Worm (Caenorhabditis elegans) whole organism, L2 larva: ENCODE data around the gene nish-1.

Experiments
- C34F6.9 ChIP-seq: fragments of 150-350 bp; optimal IDR thresholded peaks from 2 replicates; lab custom pipeline; 2014; ENCODE audit warnings: missing biosample characterization, missing genetic modification characterization
- F13H6.1 ChIP-seq: sonication (generic microtip); optimal IDR thresholded peaks from 2 replicates; lab custom pipeline; 2016; ENCODE audit warnings: missing genetic modification characterization, missing compliant biosample characterization
- R02D3.7 ChIP-seq: fragments of 150-350 bp; optimal IDR thresholded peaks from 2 replicates; lab custom pipeline; 2014; ENCODE audit warnings: missing biosample characterization, missing genetic modification characterization
- ZK546.5 ChIP-seq: sonication (generic microtip); optimal IDR thresholded peaks from 2 replicates; lab custom pipeline; 2017; ENCODE audit warnings: missing biosample characterization, missing genetic modification characterization
- alr-1 ChIP-seq: fragments of 150-350 bp; optimal IDR thresholded peaks from 2 replicates; lab custom pipeline; 2014; ENCODE audit warnings: missing biosample characterization, missing genetic modification characterization
- ama-1 ChIP-seq: fragments of 150-350 bp; optimal IDR thresholded peaks from 2 replicates; lab custom pipeline; 2018; ENCODE audit warnings: inconsistent platforms
- ceh-16 ChIP-seq: fragments of 150-350 bp; optimal IDR thresholded peaks from 2 replicates; lab custom pipeline; 2014; ENCODE audit warnings: missing biosample characterization, missing genetic modification characterization
- ceh-82 ChIP-seq: fragments of 150-350 bp; optimal IDR thresholded peaks from 2 replicates; lab custom pipeline; 2014; ENCODE audit warnings: missing biosample characterization, missing genetic modification characterization
- crh-2 ChIP-seq: sonication (generic microtip); optimal IDR thresholded peaks from 2 replicates; lab custom pipeline; 2017; ENCODE audit warnings: missing biosample characterization, missing genetic modification characterization
- dmd-4 ChIP-seq: sonication (generic microtip); optimal IDR thresholded peaks from 2 replicates; lab custom pipeline; 2017; ENCODE audit warnings: missing biosample characterization, missing genetic modification characterization
- egl-27 ChIP-seq: sonication (generic microtip); optimal IDR thresholded peaks from 3 replicates; lab custom pipeline; 2017; ENCODE audit warnings: missing biosample characterization, missing genetic modification reagents, missing genetic modification characterization
- elt-3 ChIP-seq: sonication (generic microtip); optimal IDR thresholded peaks from 2 replicates; lab custom pipeline; 2017; ENCODE audit warnings: missing biosample characterization, missing genetic modification characterization
- fos-1 ChIP-seq: fragments of 150-350 bp; optimal IDR thresholded peaks from 2 replicates; lab custom pipeline; 2014; ENCODE audit warnings: missing biosample characterization, missing genetic modification characterization
- lin-13 ChIP-seq: fragments of 150-350 bp; optimal IDR thresholded peaks from 2 replicates; lab custom pipeline; 2014; ENCODE audit warnings: missing biosample characterization, missing genetic modification reagents, missing genetic modification characterization
- lin-39 ChIP-seq: fragments of 150-350 bp; optimal IDR thresholded peaks from 2 replicates; lab custom pipeline; 2014; ENCODE audit warnings: missing biosample characterization, missing genetic modification reagents, missing genetic modification characterization
- mbf-1 ChIP-seq: sonication (generic microtip); optimal IDR thresholded peaks from 2 replicates; lab custom pipeline; 2017; ENCODE audit warnings: missing biosample characterization, missing genetic modification characterization
- mdl-1 ChIP-seq, 2 experiments: fragments of 150-350 bp in 1 of 2; sonication (generic microtip) in 1 of 2; optimal IDR thresholded peaks; 2 replicates each; lab custom pipeline; 2017; ENCODE audit warnings: missing biosample characterization in 2 of 2, missing genetic modification characterization in 2 of 2
- nhr-11 ChIP-seq: fragments of 150-350 bp; optimal IDR thresholded peaks from 2 replicates; lab custom pipeline; 2014; ENCODE audit warnings: missing biosample characterization, missing genetic modification characterization
- nhr-12 ChIP-seq: fragments of 150-350 bp; optimal IDR thresholded peaks from 2 replicates; lab custom pipeline; 2014; ENCODE audit warnings: missing biosample characterization, missing genetic modification characterization
- nhr-129 ChIP-seq: fragments of 150-350 bp; optimal IDR thresholded peaks from 2 replicates; lab custom pipeline; 2014; ENCODE audit warnings: missing biosample characterization, missing genetic modification characterization
- nhr-23 ChIP-seq: fragments of 150-350 bp; optimal IDR thresholded peaks from 2 replicates; lab custom pipeline; 2014; ENCODE audit warnings: missing biosample characterization, missing genetic modification reagents, missing genetic modification characterization
- nhr-237 ChIP-seq: fragments of 150-350 bp; optimal IDR thresholded peaks from 2 replicates; lab custom pipeline; 2014; ENCODE audit warnings: missing biosample characterization, missing genetic modification characterization
- nhr-25 ChIP-seq: fragments of 150-350 bp; sonication (generic microtip); optimal IDR thresholded peaks from 3 replicates; lab custom pipeline; 2014; ENCODE audit warnings: missing biosample characterization, missing genetic modification characterization
- nhr-6 ChIP-seq: fragments of 150-350 bp; optimal IDR thresholded peaks from 2 replicates; lab custom pipeline; 2014; ENCODE audit warnings: missing biosample characterization, missing genetic modification characterization
- sem-4 ChIP-seq: fragments of 150-350 bp; optimal IDR thresholded peaks from 2 replicates; lab custom pipeline; 2014; ENCODE audit warnings: missing biosample characterization, missing genetic modification reagents, missing genetic modification characterization
- sma-9 ChIP-seq, 2 experiments: fragments of 150-350 bp in 1 of 2; sonication (generic microtip) in 1 of 2; optimal IDR thresholded peaks; 2 replicates each; lab custom pipeline; 2014 to 2016; ENCODE audit warnings: missing genetic modification characterization in 2 of 2, mild to moderate bottlenecking in 1 of 2, missing biosample characterization in 1 of 2, missing compliant biosample characterization in 1 of 2, missing genetic modification reagents in 1 of 2, moderate library complexity in 1 of 2
- snpc-4 ChIP-seq: fragments of 150-350 bp; optimal IDR thresholded peaks from 2 replicates; lab custom pipeline; 2014; ENCODE audit warnings: missing biosample characterization, missing genetic modification characterization
- unc-62 ChIP-seq: fragments of 150-350 bp; optimal IDR thresholded peaks from 2 replicates; lab custom pipeline; 2014; ENCODE audit warnings: missing biosample characterization, missing genetic modification reagents, missing genetic modification characterization
- zag-1 ChIP-seq: fragments of 150-350 bp; optimal IDR thresholded peaks from 2 replicates; lab custom pipeline; 2014; ENCODE audit warnings: missing biosample characterization, missing genetic modification characterization
- ztf-4 ChIP-seq: fragments of 150-350 bp; optimal IDR thresholded peaks from 2 replicates; lab custom pipeline; 2014; ENCODE audit warnings: missing biosample characterization, missing genetic modification characterization

nish-1 gene

DNA sequence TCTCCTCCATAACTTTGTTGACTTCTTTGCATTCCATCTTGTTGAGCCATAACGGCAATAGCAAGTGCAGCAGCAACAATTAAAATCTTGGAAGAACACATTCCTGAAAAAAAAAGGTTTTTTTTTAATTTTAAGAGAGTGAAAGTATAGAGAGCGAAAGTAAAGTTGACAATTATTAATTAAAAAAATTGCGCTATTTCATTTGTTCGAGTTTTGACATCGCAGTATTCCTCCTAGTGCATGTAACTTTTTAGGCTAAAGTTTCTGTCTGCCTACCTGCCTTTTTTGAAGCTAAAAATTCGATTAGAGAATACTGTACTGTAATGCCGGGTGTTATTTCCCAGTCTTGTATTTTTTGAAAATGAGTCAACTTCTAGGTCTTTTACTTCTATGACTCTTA, 27.9 kb downstream of the nish-1 start, which contains the start of gene srlf-12:
Gene srlf-12, minus strand, starts transcription at position 101 of the 400 bp plus-strand sequence.
- TF ChIP-seq nhr-23 (no peak), unc-62 (GFP tag; lab: Kevin White, UChicago) (no peak), ztf-4 (tag; lab: Kevin White, UChicago) (no peak), elt-3 (tag; lab: Kevin White, UChicago) (no peak), nhr-129 (tag; lab: Kevin White, UChicago) (no peak), sma-9 (GFP tag; optimal IDR thresholded peaks at IDR 0.05; lab: Kevin White, UChicago) (no peak), sma-9 (tag; optimal IDR thresholded peaks at IDR 0.05; lab: Kevin White, UChicago) (no peak), mdl-1 (tag; optimal IDR thresholded peaks at IDR 0.05; lab: Kevin White, UChicago) (no peak), R02D3.7 (tag; lab: Kevin White, UChicago) (no peak), lin-13 (GFP tag; lab: Kevin White, UChicago) (no peak), ZK546.5 (no peak), F13H6.1 (tag; lab: Kevin White, UChicago) (no peak), snpc-4 (no peak), nhr-12 (tag; lab: Kevin White, UChicago) (no peak), dmd-4 (no peak), C34F6.9 (tag; lab: Kevin White, UChicago) (no peak), nhr-237 (tag; lab: Kevin White, UChicago) (no peak)

ce11 chrIV:10894255-10894654, 30.1 kb downstream of the nish-1 start, which contains the start of gene srlf-14:
srlf-14 (minus strand) TSS chrIV:10894355.
- TF ChIP-seq nhr-23 (no peak), R02D3.7 (tag; lab: Kevin White, UChicago) (no peak)
- TF ChIP-seq, all 48 proteins: peak for 0

DNA sequence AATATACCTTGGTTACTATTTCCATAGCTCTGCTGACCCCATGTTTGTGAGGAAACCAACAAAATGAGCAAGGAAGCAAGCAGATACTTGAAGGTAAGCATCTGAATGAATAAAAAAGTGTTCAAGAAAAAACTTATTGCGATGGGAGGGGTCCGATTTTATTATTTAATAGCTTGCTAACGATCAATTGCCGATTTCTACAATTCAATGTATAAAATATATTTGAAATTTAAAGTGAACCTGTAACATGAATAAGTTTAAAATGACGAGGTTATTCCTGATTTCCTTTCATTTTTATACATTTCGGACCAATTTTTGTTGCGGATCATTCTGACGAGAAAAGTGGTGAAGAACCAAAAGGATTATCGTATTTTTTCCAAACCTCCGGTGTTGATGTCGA, 32.4 kb downstream of the nish-1 start, which contains the start of gene srlf-13:
Gene srlf-13, minus strand, starts transcription at position 101 of the 400 bp plus-strand sequence.
- TF ChIP-seq nhr-6 (no peak), ceh-16 (no peak), mdl-1 (tag; optimal IDR thresholded peaks at IDR 0.05; lab: Kevin White, UChicago) (no peak), mbf-1 (no peak)

DNA sequence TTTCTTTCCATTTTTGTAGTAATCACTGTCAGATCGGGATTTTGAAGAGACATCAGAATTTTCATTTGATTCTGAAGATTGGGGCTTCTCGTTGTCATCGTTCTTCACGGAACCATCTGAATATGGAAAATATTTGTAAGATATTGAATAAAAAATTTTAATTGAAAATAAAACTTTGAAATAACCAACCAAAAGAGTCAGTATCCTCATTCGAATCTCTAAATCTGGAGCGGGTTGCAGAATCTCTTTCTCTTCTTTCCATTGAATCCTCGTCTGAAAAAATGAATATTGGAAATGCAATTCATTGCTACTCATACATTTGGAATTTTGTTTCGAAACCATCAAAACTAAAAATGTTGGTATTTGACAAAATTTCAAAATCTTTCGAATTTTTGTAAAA, 34.0 kb downstream of the nish-1 start:
- TF ChIP-seq nhr-25 = no peak
- no peak for TF ChIP-seq nhr-6
- TF ChIP-seq zag-1 = no peak
- no peak for TF ChIP-seq lin-13 (GFP tag; lab: Kevin White, UChicago)
- TF ChIP-seq crh-2 = no peak
- TF ChIP-seq, all 48 proteins: peak for 0

DNA sequence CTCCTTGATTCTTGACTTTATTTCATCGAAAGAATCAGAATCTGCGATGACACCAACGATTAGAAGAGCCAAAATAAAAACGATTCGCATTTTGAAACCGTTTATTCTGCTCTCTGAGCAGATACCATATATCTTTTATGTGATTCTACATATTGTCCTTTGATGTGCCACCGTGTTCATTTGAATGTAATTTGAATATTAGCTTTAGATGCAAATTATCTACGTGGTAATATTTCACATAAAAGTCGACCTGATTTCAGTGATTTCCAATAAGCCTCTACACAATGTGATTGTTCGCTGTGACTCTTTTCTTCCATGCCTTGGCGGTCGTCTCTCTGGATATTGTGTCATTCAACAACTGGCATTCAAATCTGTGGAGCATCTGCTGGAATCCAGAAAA, 35.0 kb downstream of the nish-1 start, which contains the start of the genes F13E9.9 and F13E9.19:
Gene F13E9.9, minus strand, starts transcription at position 101 of the 400 bp plus-strand sequence.
Gene F13E9.19, plus strand, starts transcription at position 316 of the 400 bp plus-strand sequence.
- TF ChIP-seq snpc-4 = no peak
- TF ChIP-seq nhr-11 (tag; lab: Kevin White, UChicago) = no peak
- TF ChIP-seq lin-39 (tag; lab: Kevin White, UChicago) = no peak
- no peak for TF ChIP-seq dmd-4
- no peak for TF ChIP-seq nhr-129 (tag; lab: Kevin White, UChicago)
- no peak for TF ChIP-seq zag-1
- TF ChIP-seq alr-1 = no peak

DNA sequence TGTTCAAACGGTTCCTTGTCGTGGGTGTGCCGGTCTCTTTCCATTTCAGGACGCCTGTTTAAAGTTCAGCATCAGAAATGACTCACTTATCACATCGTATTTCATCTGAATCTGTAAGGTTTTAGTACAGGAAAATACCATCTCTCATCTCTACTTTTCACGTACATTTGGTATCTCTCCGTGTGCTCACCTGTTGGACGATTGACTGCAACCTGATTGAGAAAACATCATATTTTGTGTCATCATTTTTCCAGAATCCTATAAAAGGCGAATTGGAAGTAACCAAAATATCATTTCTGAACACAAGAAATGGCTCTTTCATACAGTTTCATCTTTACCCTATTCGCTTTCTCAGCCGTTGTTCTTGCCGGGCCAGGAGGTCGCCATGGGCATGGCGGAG, 36.0 kb downstream of the nish-1 start, which contains the start of gene srlf-30:
Gene srlf-30, plus strand, starts transcription at position 301 of the 400 bp plus-strand sequence.
- TF ChIP-seq elt-3 (tag; lab: Kevin White, UChicago) (no peak), ama-1 (lab: Kevin White, UChicago) (no peak), zag-1 (no peak), crh-2 (no peak), nhr-11 (tag; lab: Kevin White, UChicago) (no peak), dmd-4 (no peak), alr-1 (no peak)

ce11 chrIV:10902476-10902875, 38.3 kb downstream of the nish-1 start:
- no peak for TF ChIP-seq lin-39 (tag; lab: Kevin White, UChicago)
- no peak for TF ChIP-seq egl-27 (tag; lab: Kevin White, UChicago)
- no peak for TF ChIP-seq ceh-82
- TF ChIP-seq sem-4 = no peak
- TF ChIP-seq ztf-4 (tag; lab: Kevin White, UChicago) = no peak
- no peak for TF ChIP-seq nhr-11 (tag; lab: Kevin White, UChicago)
- no peak for TF ChIP-seq crh-2
- no peak for TF ChIP-seq fos-1 (tag; lab: Kevin White, UChicago)
- no peak for TF ChIP-seq F13H6.1 (tag; lab: Kevin White, UChicago)
- TF ChIP-seq alr-1 = no peak
